Fruit fly (Drosophila melanogaster) whole organism: ENCODE results near the gene CG43127.

Source experiments
- CG8478 ChIP-seq: fragments of >200 bp; optimal IDR thresholded peaks from 2 replicates; lab custom pipeline; 2018; ENCODE audit warnings: inconsistent platforms
- Dll ChIP-seq: fragments of >200 bp; optimal IDR thresholded peaks from 2 replicates; lab custom pipeline; 2017
- EcR ChIP-seq, 2 experiments: fragments of >200 bp; optimal IDR thresholded peaks; 2 replicates each; lab custom pipeline; 2017; ENCODE audit warnings: missing biosample characterization in 2 of 2, missing genetic modification characterization in 2 of 2, missing genetic modification reagents in 2 of 2
- pan ChIP-seq: fragments of >200 bp; optimal IDR thresholded peaks from 2 replicates; lab custom pipeline; 2017
- psq ChIP-seq: fragments of >200 bp; optimal IDR thresholded peaks from 2 replicates; lab custom pipeline; 2017
- usp ChIP-seq: fragments of >200 bp; optimal IDR thresholded peaks from 2 replicates; lab custom pipeline; 2017; ENCODE audit warnings: missing biosample characterization, missing genetic modification characterization, mixed read lengths

Gene CG43127

dm6 chr3L:10660744-10661589 is 35.6 kb upstream of the CG43127 start, which contains the start of the genes CG32066 and CG8003:
Gene CG32066 (minus strand): TSS chr3L:10661013.
Gene CG8003 (plus strand): TSS chr3L:10661475.
- no peak for TF ChIP-seq pan (lab: Kevin White, UChicago)
- no peak for TF ChIP-seq Dll
- TF ChIP-seq CG8478: no peak
- TF ChIP-seq psq (lab: Kevin White, UChicago): no peak
- no peak for TF ChIP-seq EcR (GFP tag; optimal IDR thresholded peaks at IDR 0.05; lab: Kevin White, UChicago)
- TF ChIP-seq usp (GFP tag; lab: Kevin White, UChicago): no peak

- no peak for TF ChIP-seq usp (GFP tag; lab: Kevin White, UChicago)
- TF ChIP-seq EcR (GFP tag; optimal IDR thresholded peaks at IDR 0.05; lab: Kevin White, UChicago): no peak
Observed at dm6 chr3L:10659993-10660743, 34.8 kb upstream of the CG43127 start.

- TF ChIP-seq EcR (GFP tag; optimal IDR thresholded peaks at IDR 0.05; lab: Kevin White, UChicago): no peak
- no peak for TF ChIP-seq CG8478
- TF ChIP-seq Dll: no peak
- no peak for TF ChIP-seq pan (lab: Kevin White, UChicago)
- no peak for TF ChIP-seq psq (lab: Kevin White, UChicago)
- TF ChIP-seq usp (GFP tag; lab: Kevin White, UChicago): no peak
Observed at dm6 chr3L:10659524-10659923, 34.1 kb upstream of the CG43127 start.

dm6 chr3L:10658362-10659127 is 33.1 kb upstream of the CG43127 start:
- TF ChIP-seq EcR (GFP tag; optimal IDR thresholded peaks at IDR 0.05; lab: Kevin White, UChicago) (no peak), CG8478 (no peak), pan (lab: Kevin White, UChicago) (no peak), usp (GFP tag; lab: Kevin White, UChicago) (no peak), Dll (no peak), psq (lab: Kevin White, UChicago) (no peak)

- no peak for TF ChIP-seq pan (lab: Kevin White, UChicago)
- TF ChIP-seq usp (GFP tag; lab: Kevin White, UChicago): no peak
Observed at dm6 chr3L:10657311-10657710, 31.9 kb upstream of the CG43127 start.

- no peak for TF ChIP-seq Dll
- no peak for TF ChIP-seq CG8478
- no peak for TF ChIP-seq psq (lab: Kevin White, UChicago)
- no peak for TF ChIP-seq usp (GFP tag; lab: Kevin White, UChicago)
- no peak for TF ChIP-seq EcR (GFP tag; optimal IDR thresholded peaks at IDR 0.05; lab: Kevin White, UChicago)
- TF ChIP-seq pan (lab: Kevin White, UChicago): no peak
Observed at dm6 chr3L:10656451-10657198, 31.2 kb upstream of the CG43127 start.

dm6 chr3L:10654439-10654838 is 29.0 kb upstream of the CG43127 start:
- TF ChIP-seq psq (lab: Kevin White, UChicago) (no peak), pan (lab: Kevin White, UChicago) (no peak), usp (GFP tag; lab: Kevin White, UChicago) (no peak), Dll (no peak), EcR (GFP tag; optimal IDR thresholded peaks at IDR 0.05; lab: Kevin White, UChicago) (no peak)

- TF ChIP-seq psq (lab: Kevin White, UChicago) (no peak), Dll (no peak), CG8478 (no peak), pan (lab: Kevin White, UChicago) (no peak), usp (GFP tag; lab: Kevin White, UChicago) (no peak), EcR (GFP tag; optimal IDR thresholded peaks at IDR 0.05; lab: Kevin White, UChicago) (no peak)
Observed at dm6 chr3L:10652487-10652886, 27.1 kb upstream of the CG43127 start.

- no peak for TF ChIP-seq usp (GFP tag; lab: Kevin White, UChicago)
- no peak for TF ChIP-seq EcR (GFP tag; optimal IDR thresholded peaks at IDR 0.05; lab: Kevin White, UChicago)
- TF ChIP-seq CG8478: no peak
- no peak for TF ChIP-seq pan (lab: Kevin White, UChicago)
- TF ChIP-seq psq (lab: Kevin White, UChicago): no peak
- TF ChIP-seq Dll: no peak
Observed at dm6 chr3L:10651271-10651670, 25.9 kb upstream of the CG43127 start.

dm6 chr3L:10648431-10648830 is 23.0 kb upstream of the CG43127 start:
- no peak for TF ChIP-seq EcR (GFP tag; optimal IDR thresholded peaks at IDR 0.05; lab: Kevin White, UChicago)
- TF ChIP-seq psq (lab: Kevin White, UChicago): no peak
- no peak for TF ChIP-seq Dll
- no peak for TF ChIP-seq CG8478
- no peak for TF ChIP-seq usp (GFP tag; lab: Kevin White, UChicago)
- TF ChIP-seq pan (lab: Kevin White, UChicago): no peak

dm6 chr3L:10647158-10647557 is 21.8 kb upstream of the CG43127 start:
- TF ChIP-seq Dll (no peak), psq (lab: Kevin White, UChicago) (no peak), pan (lab: Kevin White, UChicago) (no peak), EcR (GFP tag; optimal IDR thresholded peaks at IDR 0.05; lab: Kevin White, UChicago) (no peak), CG8478 (no peak), usp (GFP tag; lab: Kevin White, UChicago) (no peak)
